Fruit fly (Drosophila melanogaster): ENCODE results near the gene CG3902.

Gene CG3902

dm6 chr3L:18846233-18846271 is 52.0 kb downstream of the CG3902 start, which contains the start of gene Indy:
Indy (minus strand) TSS chr3L:18846267.
- TF ChIP-seq CG11617 (GFP tag; optimal IDR thresholded peaks at IDR 0.05) (no peak), CG1620 (GFP tag; optimal IDR thresholded peaks at IDR 0.05) (no peak), cic (GFP tag; optimal IDR thresholded peaks at IDR 0.05) (no peak), CG14711 (tag; optimal IDR thresholded peaks at IDR 0.05) (no peak), CG5204 (GFP tag; optimal IDR thresholded peaks at IDR 0.05) (no peak), tj (GFP tag; optimal IDR thresholded peaks at IDR 0.05) (no peak), CG33017 (tag; optimal IDR thresholded peaks at IDR 0.05) (no peak), cnc (optimal IDR thresholded peaks at IDR 0.05) (no peak), toe (GFP tag; optimal IDR thresholded peaks at IDR 0.05) (no peak), CG12768 (GFP tag; optimal IDR thresholded peaks at IDR 0.05) (no peak), Hr96 (GFP tag; optimal IDR thresholded peaks at IDR 0.05) (no peak), Clk (GFP tag; optimal IDR thresholded peaks at IDR 0.05) (no peak), Mnt (GFP tag; optimal IDR thresholded peaks at IDR 0.05) (no peak), ovo (GFP tag; optimal IDR thresholded peaks at IDR 0.05) (no peak), CG7101 (tag; optimal IDR thresholded peaks at IDR 0.05) (no peak)

DNA sequence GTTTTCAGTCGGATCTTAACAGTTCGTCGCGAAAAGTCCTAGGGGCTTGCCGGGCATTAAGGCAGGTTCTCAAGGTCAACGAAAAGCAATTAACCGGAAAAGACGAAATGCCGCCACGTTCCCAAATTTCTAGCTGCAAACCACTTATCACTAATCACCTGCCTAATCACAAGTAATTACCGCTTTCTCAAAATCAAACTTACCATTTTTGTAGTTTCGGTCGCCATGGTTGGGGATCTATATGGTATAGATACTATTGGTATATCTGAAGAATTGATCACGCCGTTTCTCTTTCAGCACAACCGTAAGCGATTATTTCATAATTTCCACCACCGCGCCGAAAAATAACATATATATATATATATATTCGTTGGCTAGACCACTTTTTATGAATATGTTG is 52.3 kb downstream of the CG3902 start:
- TF ChIP-seq tj (GFP tag; optimal IDR thresholded peaks at IDR 0.05) (no peak), kay (GFP tag; ENCODE audit: borderline replicate concordance) (no peak), pad (GFP tag; optimal IDR thresholded peaks at IDR 0.05) (no peak), Mnt (GFP tag; optimal IDR thresholded peaks at IDR 0.05) (no peak), toe (GFP tag; optimal IDR thresholded peaks at IDR 0.05) (no peak), cnc (optimal IDR thresholded peaks at IDR 0.05) (no peak), Clk (GFP tag; optimal IDR thresholded peaks at IDR 0.05) (no peak), ovo (GFP tag; optimal IDR thresholded peaks at IDR 0.05) (no peak), CG7101 (tag; optimal IDR thresholded peaks at IDR 0.05) (no peak), cic (GFP tag; optimal IDR thresholded peaks at IDR 0.05) (no peak), CG33017 (tag; optimal IDR thresholded peaks at IDR 0.05) (no peak), CG14711 (tag; optimal IDR thresholded peaks at IDR 0.05) (no peak), bab1 (GFP tag; optimal IDR thresholded peaks at IDR 0.05) (no peak), Hr96 (GFP tag; optimal IDR thresholded peaks at IDR 0.05) (no peak), Crg-1 (GFP tag; optimal IDR thresholded peaks at IDR 0.05) (no peak), CG1620 (GFP tag; optimal IDR thresholded peaks at IDR 0.05) (no peak), CG12768 (GFP tag; optimal IDR thresholded peaks at IDR 0.05) (no peak)
